Worm (Caenorhabditis elegans) whole organism, late embryonic: ENCODE results near the gene F18A1.1.

ENCODE experiments used
- lin-11 ChIP-seq: fragments of 200-800 bp; sonication (Bioruptor generic); optimal IDR thresholded peaks from 2 replicates; lab custom pipeline; 2018; ENCODE audit warnings: mild to moderate bottlenecking, missing genetic modification characterization, missing compliant biosample characterization
- nhr-11 ChIP-seq: fragments of 150-350 bp; optimal IDR thresholded peaks from 2 replicates; lab custom pipeline; 2014; ENCODE audit warnings: missing biosample characterization, missing genetic modification characterization
- pag-3 ChIP-seq: sonication (generic microtip); optimal IDR thresholded peaks from 2 replicates; lab custom pipeline; 2016; ENCODE audit warnings: missing compliant biosample characterization, missing genetic modification characterization, borderline replicate concordance
- pha-2 ChIP-seq: sonication (generic microtip); optimal IDR thresholded peaks from 2 replicates; lab custom pipeline; 2017; ENCODE audit warnings: mild to moderate bottlenecking, missing genetic modification characterization, missing compliant biosample characterization
- tbx-2 ChIP-seq: sonication (generic microtip); optimal IDR thresholded peaks from 2 replicates; lab custom pipeline; 2016; ENCODE audit warnings: missing genetic modification characterization, missing compliant biosample characterization
- ttx-3 ChIP-seq: sonication (generic microtip); optimal IDR thresholded peaks from 2 replicates; lab custom pipeline; 2016; ENCODE audit warnings: missing genetic modification reagents, missing genetic modification characterization, missing compliant biosample characterization

- TF ChIP-seq lin-11 = no peak
- no peak for TF ChIP-seq pha-2 (tag; lab: Kevin White, UChicago)
- TF ChIP-seq nhr-11 (tag; lab: Kevin White, UChicago) = no peak
- no peak for TF ChIP-seq tbx-2
- TF ChIP-seq pag-3 (tag; lab: Kevin White, UChicago) = no peak
- no peak for TF ChIP-seq ttx-3 (tag; lab: Kevin White, UChicago)
Measured at ce11 chrII:7690384-7690783, 5.7 kb downstream of the F18A1.1 start, which contains the start of gene pid-1.
